Worm (Caenorhabditis elegans) whole organism, L4 larva: ENCODE data around the gene ZC449.7.
A peak's percentile ranks its signal among the peaks of the same experiment; 100 is the strongest.

ENCODE experiments used
- F10B5.3 ChIP-seq: sonication (generic microtip); optimal IDR thresholded peaks from 2 replicates; lab custom pipeline; 2016; ENCODE audit warnings: mild to moderate bottlenecking, missing genetic modification characterization, missing compliant biosample characterization
- Y5F2A.4 ChIP-seq: fragments of 200-800 bp; sonication (Bioruptor generic); optimal IDR thresholded peaks from 2 replicates; lab custom pipeline; 2018; ENCODE audit warnings: mild to moderate bottlenecking, missing genetic modification characterization, missing compliant biosample characterization
- ZK546.5 ChIP-seq, 2 experiments: sonication (generic microtip); optimal IDR thresholded peaks; 2 replicates each; lab custom pipeline; 2017; ENCODE audit warnings: missing biosample characterization in 2 of 2, missing genetic modification characterization in 2 of 2
- aha-1 ChIP-seq: fragments of 150-350 bp; peaks from one replicate; lab custom pipeline; 2014; ENCODE audit warnings: missing biosample characterization, missing genetic modification characterization
- ceh-20 ChIP-seq: fragments of 200-800 bp; sonication (Bioruptor generic); IDR thresholded peaks from 2 replicates; pipeline ENCODE4 v1.3.6; 2022; ENCODE audit warnings: missing genetic modification reagents, missing genetic modification characterization, missing compliant biosample characterization
- ceh-28 ChIP-seq: fragments of 150-350 bp; optimal IDR thresholded peaks from 2 replicates; lab custom pipeline; 2014; ENCODE audit warnings: missing biosample characterization, missing genetic modification reagents, missing genetic modification characterization
- ceh-32 ChIP-seq: sonication (generic microtip); optimal IDR thresholded peaks from 2 replicates; lab custom pipeline; 2016; ENCODE audit warnings: mild to moderate bottlenecking, missing genetic modification characterization, missing compliant biosample characterization; ENCODE audit not compliant: poor library complexity
- ceh-82 ChIP-seq: sonication (generic microtip); optimal IDR thresholded peaks from 2 replicates; lab custom pipeline; 2017; ENCODE audit warnings: missing biosample characterization, missing genetic modification characterization
- ctbp-1 ChIP-seq: fragments of 200-800 bp; sonication (Bioruptor generic); IDR thresholded peaks from 2 replicates; pipeline ENCODE4 v1.3.6; 2022; ENCODE audit warnings: missing genetic modification reagents, missing genetic modification characterization, missing compliant biosample characterization
- daf-16 ChIP-seq, 3 experiments: sonication (generic microtip); optimal IDR thresholded peaks; 2 replicates each; lab custom pipeline; 2016 to 2017; ENCODE audit warnings: missing genetic modification characterization in 3 of 3, missing genetic modification reagents in 3 of 3, mild to moderate bottlenecking in 2 of 3, missing compliant biosample characterization in 2 of 3, missing biosample characterization in 1 of 3, moderate library complexity in 1 of 3
- dmd-6 ChIP-seq: fragments of 200-800 bp; sonication (Bioruptor generic); IDR thresholded peaks from 2 replicates; pipeline ENCODE4 v1.3.6; 2022; ENCODE audit warnings: missing genetic modification reagents, missing genetic modification characterization, missing compliant biosample characterization
- dmd-9 ChIP-seq: fragments of 200-800 bp; sonication (Bioruptor generic); IDR thresholded peaks from 2 replicates; pipeline ENCODE4 v1.3.6; 2022; ENCODE audit warnings: missing genetic modification reagents, missing genetic modification characterization, missing compliant biosample characterization
- dve-1 ChIP-seq: sonication (generic microtip); optimal IDR thresholded peaks from 2 replicates; lab custom pipeline; 2017; ENCODE audit warnings: antibody characterized with exemption, mild to moderate bottlenecking, missing genetic modification characterization, missing compliant biosample characterization; ENCODE audit not compliant: insufficient read depth
- egl-27 ChIP-seq: sonication (generic microtip); optimal IDR thresholded peaks from 3 replicates; lab custom pipeline; 2017; ENCODE audit warnings: missing biosample characterization, missing genetic modification reagents, missing genetic modification characterization
- hlh-11 ChIP-seq: fragments of 200-800 bp; sonication (Bioruptor generic); optimal IDR thresholded peaks from 2 replicates; lab custom pipeline; 2018; ENCODE audit warnings: mild to moderate bottlenecking, missing genetic modification characterization, missing compliant biosample characterization
- hlh-30 ChIP-seq: sonication (generic microtip); optimal IDR thresholded peaks from 2 replicates; lab custom pipeline; 2017; ENCODE audit warnings: antibody characterized with exemption, mild to moderate bottlenecking, missing genetic modification characterization, missing compliant biosample characterization; ENCODE audit not compliant: insufficient read depth
- mdl-1 ChIP-seq, 2 experiments: fragments of 150-350 bp in 1 of 2; sonication (generic microtip) in 1 of 2; optimal IDR thresholded peaks; 2 replicates each; lab custom pipeline; 2014 to 2017; ENCODE audit warnings: missing biosample characterization in 2 of 2, missing genetic modification characterization in 2 of 2
- mep-1 ChIP-seq: fragments of 150-350 bp; sonication (generic microtip); optimal IDR thresholded peaks from 3 replicates; lab custom pipeline; 2014; ENCODE audit warnings: missing biosample characterization, missing genetic modification characterization
- mxl-2 ChIP-seq: fragments of 200-800 bp; sonication (Bioruptor generic); conservative IDR thresholded peaks from 2 replicates; pipeline ENCODE4 v1.3.6; 2022; ENCODE audit warnings: missing genetic modification reagents, missing genetic modification characterization, missing compliant biosample characterization
- mxl-3 ChIP-seq: fragments of 200-800 bp; sonication (Bioruptor generic); optimal IDR thresholded peaks from 2 replicates; lab custom pipeline; 2018; ENCODE audit warnings: mild to moderate bottlenecking, missing genetic modification characterization, missing compliant biosample characterization
- nhr-111 ChIP-seq: fragments of 200-800 bp; sonication (Bioruptor generic); optimal IDR thresholded peaks from 2 replicates; lab custom pipeline; 2018; ENCODE audit warnings: mild to moderate bottlenecking, missing genetic modification characterization, missing compliant biosample characterization
- nhr-76 ChIP-seq: fragments of 150-350 bp; optimal IDR thresholded peaks from 2 replicates; lab custom pipeline; 2014; ENCODE audit warnings: missing biosample characterization, missing genetic modification characterization
- php-3 ChIP-seq: fragments of 200-800 bp; sonication (Bioruptor generic); IDR thresholded peaks from 2 replicates; pipeline ENCODE4 v1.3.6; 2022; ENCODE audit warnings: missing genetic modification reagents, missing genetic modification characterization, missing compliant biosample characterization
- pqm-1 ChIP-seq: sonication (generic microtip); optimal IDR thresholded peaks from 2 replicates; lab custom pipeline; 2017; ENCODE audit warnings: missing biosample characterization, missing genetic modification characterization
- rbr-2 ChIP-seq: sonication (generic microtip); optimal IDR thresholded peaks from 2 replicates; lab custom pipeline; 2016; ENCODE audit warnings: missing genotype, missing genetic modification characterization, missing compliant biosample characterization
- saeg-2 ChIP-seq: fragments of 200-800 bp; sonication (Bioruptor generic); IDR thresholded peaks from 2 replicates; pipeline ENCODE4 v1.3.6; 2022; ENCODE audit warnings: missing genetic modification reagents, missing genetic modification characterization, missing compliant biosample characterization
- sdz-12 ChIP-seq: fragments of 200-800 bp; sonication (Bioruptor generic); optimal IDR thresholded peaks from 2 replicates; lab custom pipeline; 2018; ENCODE audit warnings: mild to moderate bottlenecking, missing genetic modification characterization, missing compliant biosample characterization
- set-16 ChIP-seq: fragments of 200-800 bp; sonication (Bioruptor generic); IDR thresholded peaks from 2 replicates; pipeline ENCODE4 v1.3.6; 2022; ENCODE audit warnings: missing genetic modification reagents, missing genetic modification characterization, missing compliant biosample characterization
- tra-1 ChIP-seq: fragments of 200-800 bp; sonication (Bioruptor generic); IDR thresholded peaks from 2 replicates; pipeline ENCODE4 v1.3.6; 2022; ENCODE audit warnings: missing genetic modification reagents, missing genetic modification characterization, missing compliant biosample characterization
- unc-39 ChIP-seq: sonication (generic microtip); optimal IDR thresholded peaks from 2 replicates; lab custom pipeline; 2017; ENCODE audit warnings: missing biosample characterization, missing genetic modification characterization
- unc-62 ChIP-seq, 3 experiments: fragments of 150-350 bp in 1 of 3; sonication (generic microtip); optimal IDR thresholded peaks in 2 of 3; peaks in 1 of 3; 1 replicate in 1 of 3; 2 replicates in 2 of 3; lab custom pipeline; 2014 to 2017; ENCODE audit warnings: missing biosample characterization in 3 of 3, missing genetic modification characterization in 3 of 3, missing genetic modification reagents in 3 of 3, missing genotype in 1 of 3
- zfp-3 ChIP-seq: fragments of 200-800 bp; sonication (Bioruptor generic); conservative IDR thresholded peaks from 2 replicates; pipeline ENCODE4 v1.3.6; 2022; ENCODE audit warnings: missing genetic modification reagents, missing genetic modification characterization, missing compliant biosample characterization

ZC449.7 gene

DNA sequence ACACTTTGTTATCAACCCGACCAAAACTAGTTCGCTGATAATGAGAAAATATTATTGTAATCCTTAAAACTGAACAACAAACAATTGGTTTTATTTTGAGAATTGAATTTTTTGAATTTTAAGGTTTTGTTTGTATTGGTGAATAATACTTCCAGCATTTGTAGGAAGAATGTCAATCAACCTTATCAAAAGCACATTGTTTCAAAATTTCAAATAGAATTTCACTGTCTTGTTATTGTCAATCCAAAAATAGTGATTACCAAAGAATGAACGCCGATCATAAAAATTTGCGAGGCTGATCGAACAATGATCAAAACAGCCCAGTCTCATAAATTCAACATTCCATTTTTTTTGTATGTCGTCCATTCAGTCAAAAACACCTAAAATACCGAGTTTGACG is 39.4 kb upstream of the ZC449.7 start:
- TF ChIP-seq php-3 (GFP tag; lab: Robert Waterston, UW), result peak; percentile 63
- TF ChIP-seq saeg-2 (GFP tag; lab: Robert Waterston, UW), result no peak
- peak; percentile 33 for TF ChIP-seq aha-1 (tag; lab: Kevin White, UChicago)
- TF ChIP-seq dve-1 (tag; lab: Kevin White, UChicago), result peak; percentile 77
- TF ChIP-seq ceh-82, result no peak
- peak; percentile 80 for TF ChIP-seq tra-1 (GFP tag; lab: Robert Waterston, UW)
- TF ChIP-seq daf-16 (GFP tag; optimal IDR thresholded peaks at IDR 0.05; lab: Kevin White, UChicago), result no peak
- peak; percentile 69 for TF ChIP-seq daf-16 (tag; optimal IDR thresholded peaks at IDR 0.05; lab: Kevin White, UChicago)
- no peak for TF ChIP-seq mxl-3 (GFP tag; lab: Kevin White, UChicago)
- TF ChIP-seq hlh-11, result peak; percentile 28
- peak; percentile 86 for TF ChIP-seq dmd-6
- TF ChIP-seq, all 104 proteins: peak for 7

- TF ChIP-seq zfp-3, result no peak
- TF ChIP-seq unc-39 (tag; lab: Kevin White, UChicago), result no peak
- TF ChIP-seq ceh-32, result no peak
- TF ChIP-seq ctbp-1 (GFP tag; lab: Robert Waterston, UW), result no peak
- TF ChIP-seq ZK546.5 (tag; optimal IDR thresholded peaks at IDR 0.05; lab: Kevin White, UChicago), result no peak
- no peak for TF ChIP-seq tra-1 (GFP tag; lab: Robert Waterston, UW)
- TF ChIP-seq hlh-11, result no peak
- no peak for TF ChIP-seq mxl-2 (GFP tag; lab: Robert Waterston, UW)
- no peak for TF ChIP-seq set-16 (GFP tag; lab: Robert Waterston, UW)
- no peak for TF ChIP-seq dmd-9 (GFP tag; lab: Robert Waterston, UW)
- TF ChIP-seq ceh-28 (tag; lab: Kevin White, UChicago), result no peak
- TF ChIP-seq, all 104 proteins: peak for 0
These were observed 37.3 kb upstream of the ZC449.7 start, which contains the start of gene lfi-1 for ce11 chrX:4976530-4976929. lfi-1 (plus strand) TSS chrX:4976830.

- TF ChIP-seq sdz-12 (GFP tag; lab: Kevin White, UChicago), result no peak
- TF ChIP-seq Y5F2A.4 (GFP tag; lab: Kevin White, UChicago), result no peak
- TF ChIP-seq unc-62 (GFP tag; optimal IDR thresholded peaks at IDR 0.05 in 1 of 2; lab: Kevin White, UChicago), result peak in 1 of 2 experiments; percentile 64
- no peak for TF ChIP-seq unc-62 (tag; optimal IDR thresholded peaks at IDR 0.05; lab: Kevin White, UChicago)
- TF ChIP-seq, all 104 proteins: peak for 1
These were observed 35.8 kb upstream of the ZC449.7 start for ce11 chrX:4978103-4978502.

DNA sequence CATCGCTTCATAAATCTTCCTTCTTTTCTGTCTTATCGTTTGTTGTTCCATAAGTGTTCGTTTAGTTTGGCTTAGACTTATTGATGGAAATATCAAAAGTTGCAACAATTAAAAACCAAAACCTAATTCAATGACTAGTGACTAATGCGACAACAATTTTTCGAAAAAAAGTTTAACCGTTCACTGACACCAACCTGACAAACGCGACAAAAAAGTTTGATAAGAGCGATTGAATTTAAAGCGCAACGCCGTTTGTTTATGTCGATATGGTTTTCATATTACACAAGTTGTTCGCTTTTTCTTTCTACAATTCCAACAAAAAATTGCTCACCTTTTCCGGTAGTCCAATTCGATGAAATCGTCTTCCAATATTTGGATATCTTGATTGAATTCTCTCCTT is 34.8 kb upstream of the ZC449.7 start:
- no peak for TF ChIP-seq daf-16 (GFP tag; optimal IDR thresholded peaks at IDR 0.05; lab: Kevin White, UChicago)
- TF ChIP-seq daf-16 (tag; optimal IDR thresholded peaks at IDR 0.05; lab: Kevin White, UChicago), result peak; percentile 73
- TF ChIP-seq dmd-6, result peak; percentile 30; the same call in 1 of the 2 replicates
- TF ChIP-seq pqm-1 (tag; lab: Kevin White, UChicago), result peak; percentile 43
- no peak for TF ChIP-seq F10B5.3 (tag; lab: Kevin White, UChicago)

DNA sequence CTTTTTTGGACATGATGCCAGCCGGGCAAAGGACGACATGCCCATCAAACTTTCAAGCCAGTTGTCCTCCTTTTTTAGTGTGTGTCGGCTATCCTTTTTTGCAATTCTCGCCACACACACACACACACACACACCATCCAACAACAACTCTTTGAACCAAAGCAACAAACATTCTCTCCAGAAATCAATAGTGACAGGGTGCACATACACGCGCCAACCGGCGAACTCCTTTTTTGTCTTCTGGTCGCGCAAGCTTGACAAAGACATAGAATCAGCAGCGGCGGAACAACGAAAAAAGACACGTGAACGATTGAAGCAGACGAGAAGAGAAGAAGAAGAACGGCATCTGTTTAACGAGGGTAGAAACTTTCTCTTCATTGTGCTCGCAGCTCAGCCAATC is 32.8 kb upstream of the ZC449.7 start:
- TF ChIP-seq aha-1 (tag; lab: Kevin White, UChicago) (peak; percentile 64), mep-1 (peak; percentile 35), hlh-30 (tag; lab: Kevin White, UChicago) (peak; percentile 37), egl-27 (tag; lab: Kevin White, UChicago) (no peak), nhr-111 (GFP tag; lab: Kevin White, UChicago) (no peak), rbr-2 (tag; lab: Kevin White, UChicago) (peak; percentile 12), dmd-9 (GFP tag; lab: Robert Waterston, UW) (no peak), nhr-76 (tag; lab: Kevin White, UChicago) (no peak), ceh-20 (GFP tag; lab: Robert Waterston, UW) (peak; percentile 26; the same call in 1 of the 2 replicates), mxl-3 (GFP tag; lab: Kevin White, UChicago) (peak; percentile 8), mdl-1 (tag; optimal IDR thresholded peaks at IDR 0.05; lab: Kevin White, UChicago) (peak in 1 of 2 experiments; percentile 37)
